Fruit fly (Drosophila melanogaster): Measurements from ENCODE around the gene pelo.

The pelo gene

DNA sequence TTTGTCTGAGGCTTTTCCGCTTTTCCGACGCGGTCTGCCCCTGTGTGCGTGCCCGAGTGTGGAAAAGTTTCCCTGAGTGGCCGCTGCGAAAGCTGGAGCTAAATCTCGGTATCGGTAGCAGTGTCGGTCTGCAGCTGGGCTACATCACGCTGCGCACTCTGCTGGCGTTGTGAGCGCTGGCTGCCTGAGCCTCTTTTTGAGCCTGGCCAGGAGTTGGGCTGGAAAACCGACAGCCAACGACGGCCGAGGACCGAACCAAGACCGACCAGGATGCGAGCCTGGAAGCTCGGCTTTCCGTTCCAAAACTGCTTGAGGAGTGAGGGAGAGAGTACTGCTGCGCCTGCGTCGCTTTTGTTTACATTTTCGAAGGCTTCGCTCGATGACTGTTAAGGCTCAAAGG, 43.2 kb downstream of the pelo start (continued):
- TF ChIP-seq pita (GFP tag; optimal IDR thresholded peaks at IDR 0.05) (no peak), CG10543 (GFP tag; optimal IDR thresholded peaks at IDR 0.05) (peak; percentile 1), Abd-B (GFP tag; optimal IDR thresholded peaks at IDR 0.05) (no peak), vvl (GFP tag; IDR thresholded peaks at IDR 0.05) (no peak), CG1233 (GFP tag; optimal IDR thresholded peaks at IDR 0.05) (no peak), CG9817 (tag; optimal IDR thresholded peaks at IDR 0.05) (no peak), H15 (GFP tag; IDR thresholded peaks at IDR 0.05) (no peak), CG31224 (GFP tag; IDR thresholded peaks at IDR 0.05) (0 out of 2 replicates have a peak, but pooled peaks have one; percentile 9), Poxn (GFP tag; IDR thresholded peaks at IDR 0.05) (no peak), Deaf1 (tag; optimal IDR thresholded peaks at IDR 0.05) (peak; percentile 92), CG1024 (GFP tag; IDR thresholded peaks at IDR 0.05) (no peak), ewg (GFP tag; optimal IDR thresholded peaks at IDR 0.05) (peak; percentile 49), Max (GFP tag; optimal IDR thresholded peaks at IDR 0.05) (no peak), zfh1 (GFP tag; IDR thresholded peaks at IDR 0.05) (no peak), CG17829 (tag; optimal IDR thresholded peaks at IDR 0.05) (no peak)

DNA sequence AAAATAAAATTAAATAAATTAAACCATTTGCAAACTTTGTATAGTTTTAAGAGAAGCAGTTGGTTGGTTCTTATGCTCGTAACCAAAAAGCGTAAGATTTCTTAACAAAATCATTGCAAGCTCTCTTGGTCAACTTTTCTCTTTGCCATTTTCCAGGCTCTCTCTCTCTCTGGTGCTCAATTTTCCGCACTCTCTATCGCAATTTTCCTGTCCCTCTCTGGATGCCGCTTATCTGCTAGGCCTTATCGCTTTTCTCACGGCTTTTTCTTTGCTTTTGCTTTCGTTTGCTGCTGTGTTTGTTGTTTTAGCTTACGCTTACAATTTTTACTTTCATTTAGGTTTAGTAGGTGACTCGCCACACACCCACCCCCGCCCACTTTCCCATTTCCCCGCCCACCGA, 44.0 kb downstream of the pelo start:
- TF ChIP-seq tll (GFP tag; optimal IDR thresholded peaks at IDR 0.05) (no peak), Trl (optimal IDR thresholded peaks at IDR 0.05) (peak; percentile 39 to 75), Trl (GFP tag; optimal IDR thresholded peaks at IDR 0.05) (no peak), Drgx (GFP tag; IDR thresholded peaks at IDR 0.05) (peak; percentile 19; the same call in 1 of the 2 replicates), CTCF (GFP tag; optimal IDR thresholded peaks at IDR 0.05) (no peak), Deaf1 (tag; optimal IDR thresholded peaks at IDR 0.05) (peak; percentile 72)

DNA sequence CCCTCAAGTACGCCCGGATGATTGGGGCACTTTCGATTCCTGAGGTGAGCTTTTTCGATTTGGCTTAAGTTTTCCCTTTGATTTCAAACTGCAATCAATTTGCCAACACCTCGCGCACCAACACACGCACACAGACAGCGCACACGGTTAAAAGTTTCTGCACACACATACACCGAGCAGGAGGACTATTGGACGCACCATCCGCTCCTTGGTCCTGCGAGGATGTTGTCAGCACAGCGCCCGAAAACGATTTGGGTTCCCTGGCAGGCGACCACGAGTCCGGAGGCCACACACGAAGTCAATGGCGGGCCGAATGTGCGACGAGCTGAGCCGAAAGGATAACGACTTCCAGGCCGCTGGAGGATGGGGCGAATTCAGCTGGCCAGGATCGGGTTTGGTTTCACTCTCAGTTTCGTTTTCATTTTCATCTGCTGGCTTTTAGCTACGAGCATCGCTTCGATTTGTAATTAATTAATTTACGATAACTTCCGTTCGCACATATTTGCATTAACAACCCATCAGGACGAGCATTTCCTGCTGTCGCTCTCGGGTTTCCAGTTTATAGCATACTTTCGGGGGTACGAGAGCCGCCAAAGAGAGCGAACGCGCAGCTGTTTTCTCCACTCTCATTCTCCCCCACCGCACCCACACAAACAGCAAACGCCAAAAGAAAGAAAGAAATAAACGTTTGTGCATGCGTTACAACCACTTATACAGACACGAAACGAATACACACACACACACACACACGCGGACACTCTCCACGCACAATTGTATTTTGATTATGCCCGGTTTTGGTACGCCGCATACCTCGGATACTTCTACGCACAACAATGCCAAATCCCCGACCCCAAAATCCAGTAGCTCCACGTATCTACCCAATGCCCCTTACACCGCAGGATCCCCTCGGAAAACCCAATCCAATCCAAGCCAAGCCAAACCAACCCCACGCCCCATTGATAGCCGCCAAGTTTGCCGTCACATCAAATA, 45.9 kb downstream of the pelo start, which contains the start of gene Nckx30C:
Gene Nckx30C (minus strand): TSS at position 260 of the 990 bp plus-strand sequence.
- TF ChIP-seq sd (tag; optimal IDR thresholded peaks at IDR 0.05) (peak; percentile 67), cg (GFP tag; optimal IDR thresholded peaks at IDR 0.05) (peak; percentile 39), da (GFP tag; optimal IDR thresholded peaks at IDR 0.05) (no peak), kah (GFP tag; optimal IDR thresholded peaks at IDR 0.05) (no peak), CG7963 (GFP tag; IDR thresholded peaks at IDR 0.05; ENCODE audit: partially characterized antibody) (no peak), CG13894 (tag; optimal IDR thresholded peaks at IDR 0.05) (peak; percentile 69), ewg (GFP tag; optimal IDR thresholded peaks at IDR 0.05) (no peak), shn (GFP tag; optimal IDR thresholded peaks at IDR 0.05) (no peak), crol (GFP tag; IDR thresholded peaks at IDR 0.05) (0 out of 2 replicates have a peak, but pooled peaks have one; percentile 14), CG14860 (GFP tag; IDR thresholded peaks at IDR 0.05; ENCODE audit: partially characterized antibody) (no peak), CG9817 (tag; optimal IDR thresholded peaks at IDR 0.05) (no peak), CG16779 (GFP tag; IDR thresholded peaks at IDR 0.05) (peak; percentile 90), Deaf1 (tag; optimal IDR thresholded peaks at IDR 0.05) (peak; percentile 94), CG8290 (GFP tag; optimal IDR thresholded peaks at IDR 0.05) (no peak), CG8290 (tag; optimal IDR thresholded peaks at IDR 0.05) (peak in 1 of 2 experiments; percentile 2), CG3838 (GFP tag; optimal IDR thresholded peaks at IDR 0.05) (no peak), CG3065 (GFP tag; optimal IDR thresholded peaks at IDR 0.05) (no peak), Med (GFP tag) (peak; percentile 56), sc (optimal IDR thresholded peaks at IDR 0.05) (no peak), sc (GFP tag; optimal IDR thresholded peaks at IDR 0.05) (no peak), abd-A (tag; optimal IDR thresholded peaks at IDR 0.05) (peak; percentile 81), Dek (tag; optimal IDR thresholded peaks at IDR 0.05) (no peak), TFAM (GFP tag; optimal IDR thresholded peaks at IDR 0.05) (no peak), CG15514 (GFP tag; optimal IDR thresholded peaks at IDR 0.05) (peak; percentile 9), slbo (GFP tag; IDR thresholded peaks at IDR 0.05) (0 out of 2 replicates have a peak, but pooled peaks have one; percentile 8), Trl (optimal IDR thresholded peaks at IDR 0.05) (peak; percentile 32 to 59), Trl (GFP tag; optimal IDR thresholded peaks at IDR 0.05) (no peak), tna (GFP tag; IDR thresholded peaks at IDR 0.05; ENCODE audit: partially characterized antibody) (no peak)
